Worm (Caenorhabditis elegans) whole organism, L1 larva: ENCODE data around the gene usp-46.

ENCODE experiments used
- C04F5.9 ChIP-seq: sonication (generic microtip); optimal IDR thresholded peaks from 2 replicates; lab custom pipeline; 2016; ENCODE audit warnings: missing genetic modification characterization, missing compliant biosample characterization
- ceh-82 ChIP-seq, 3 experiments: fragments of 150-350 bp in 1 of 3; sonication (generic microtip) in 2 of 3; optimal IDR thresholded peaks; 2 replicates each; lab custom pipeline; 2014 to 2017; ENCODE audit warnings: missing biosample characterization in 3 of 3, missing genetic modification characterization in 3 of 3
- dsc-1 ChIP-seq: sonication (generic microtip); optimal IDR thresholded peaks from 2 replicates; lab custom pipeline; 2016; ENCODE audit warnings: mild to moderate bottlenecking, missing genetic modification characterization, missing compliant biosample characterization
- mab-9 ChIP-seq: fragments of 200-800 bp; sonication (Bioruptor generic); IDR thresholded peaks from 2 replicates; pipeline ENCODE4 v1.3.6; 2022; ENCODE audit warnings: missing genetic modification reagents, missing genetic modification characterization, missing compliant biosample characterization
- nhr-20 ChIP-seq: sonication (generic microtip); optimal IDR thresholded peaks from 2 replicates; lab custom pipeline; 2016; ENCODE audit warnings: mild to moderate bottlenecking, missing genetic modification characterization, missing compliant biosample characterization
- pqm-1 ChIP-seq: sonication (generic microtip); optimal IDR thresholded peaks from 3 replicates; lab custom pipeline; 2017; ENCODE audit warnings: missing biosample characterization, missing genetic modification characterization

DNA sequence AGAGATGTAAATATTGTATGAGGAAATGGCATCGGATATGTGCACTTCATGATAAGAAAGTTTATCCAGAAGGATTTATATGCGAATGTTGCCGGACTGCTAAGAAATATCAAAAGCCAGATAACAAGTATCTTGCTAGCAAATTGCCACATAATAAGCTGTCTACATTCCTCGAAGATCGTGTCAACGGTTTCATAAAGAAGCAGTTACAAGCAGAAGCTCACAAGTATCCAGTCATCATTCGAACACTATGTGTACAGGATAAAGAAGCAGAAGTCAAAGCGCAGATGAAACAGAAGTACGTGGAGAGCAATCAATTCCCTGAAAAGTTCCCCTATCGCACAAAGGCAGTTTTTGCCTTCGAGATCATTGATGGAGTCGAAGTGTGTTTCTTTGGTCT lies 5.8 kb upstream of the usp-46 start:
- TF ChIP-seq C04F5.9 (tag; lab: Kevin White, UChicago) (no peak), pqm-1 (no peak), mab-9 (GFP tag; lab: Robert Waterston, UW) (no peak), nhr-20 (tag; lab: Kevin White, UChicago) (no peak), dsc-1 (no peak), ceh-82 (tag; optimal IDR thresholded peaks at IDR 0.05; lab: Kevin White, UChicago) (no peak)
